Fruit fly (Drosophila melanogaster) whole organism, wandering third instar larva: ENCODE results near the gene CG43739.

ENCODE experiments used
- Abd-B ChIP-seq: fragments of >200 bp; optimal IDR thresholded peaks from 2 replicates; lab custom pipeline; 2017; ENCODE audit warnings: missing biosample characterization, missing genetic modification characterization
- CG32264 ChIP-seq: fragments of 200-800 bp; sonication (Bioruptor generic); optimal IDR thresholded peaks from 2 replicates; lab custom pipeline; 2016; ENCODE audit warnings: missing biosample characterization, missing genetic modification characterization
- CG9705 ChIP-seq: fragments of 200-800 bp; sonication (Bioruptor generic); optimal IDR thresholded peaks from 2 replicates; lab custom pipeline; 2018; ENCODE audit warnings: missing biosample characterization, mild to moderate bottlenecking, missing genetic modification characterization
- CrebA ChIP-seq: fragments of 200-800 bp; sonication (Bioruptor generic); optimal IDR thresholded peaks from 2 replicates; lab custom pipeline; 2016; ENCODE audit warnings: missing biosample characterization, mild to moderate bottlenecking, missing genetic modification characterization, borderline replicate concordance
- Dfd ChIP-seq: fragments of >200 bp; optimal IDR thresholded peaks from 2 replicates; lab custom pipeline; 2017; ENCODE audit warnings: missing biosample characterization, missing genetic modification characterization
- Dif ChIP-seq: fragments of 200-275, 200-300 bp; sonication (Bioruptor generic); optimal IDR thresholded peaks from 2 replicates; lab custom pipeline; 2018; ENCODE audit warnings: missing biosample characterization, missing genetic modification characterization; ENCODE audit not compliant: partially characterized antibody
- GATAd ChIP-seq: sonication (Bioruptor generic); optimal IDR thresholded peaks from 2 replicates; lab custom pipeline; 2016; ENCODE audit warnings: missing biosample characterization, missing genetic modification characterization
- HLH106 ChIP-seq: fragments of 200-800 bp; optimal IDR thresholded peaks from 3 replicates; lab custom pipeline; 2019; ENCODE audit warnings: missing biosample characterization, mild to moderate bottlenecking, missing genetic modification characterization, moderate library complexity
- Hnf4 ChIP-seq: fragments of 200-800 bp; sonication (Bioruptor generic); optimal IDR thresholded peaks from 2 replicates; lab custom pipeline; 2016; ENCODE audit warnings: missing biosample characterization, mild to moderate bottlenecking, missing genetic modification characterization
- Hr78 ChIP-seq: fragments of >200 bp; optimal IDR thresholded peaks from 2 replicates; lab custom pipeline; 2017; ENCODE audit warnings: missing biosample characterization, missing genetic modification characterization
- Hr83 ChIP-seq: fragments of 200-300 bp; sonication (Bioruptor generic); optimal IDR thresholded peaks from 2 replicates; lab custom pipeline; 2016; ENCODE audit warnings: missing biosample characterization, mild to moderate bottlenecking, missing genetic modification characterization, moderate library complexity; ENCODE audit not compliant: poor library complexity, severe bottlenecking
- Jra ChIP-seq: sonication (Bioruptor generic); optimal IDR thresholded peaks from 2 replicates; lab custom pipeline; 2016; ENCODE audit warnings: missing biosample characterization, missing genetic modification characterization
- Mio ChIP-seq: sonication (Bioruptor generic); optimal IDR thresholded peaks from 2 replicates; lab custom pipeline; 2016; ENCODE audit warnings: missing biosample characterization, missing genetic modification characterization
- Myc ChIP-seq: fragments of >200 bp; optimal IDR thresholded peaks from 2 replicates; lab custom pipeline; 2017
- N ChIP-seq: fragments of >200 bp; optimal IDR thresholded peaks from 2 replicates; lab custom pipeline; 2018; ENCODE audit warnings: missing biosample characterization, missing external identifiers, missing genetic modification characterization
- OdsH ChIP-seq: fragments of 200-800 bp; sonication (Bioruptor generic); optimal IDR thresholded peaks from 2 replicates; lab custom pipeline; 2016; ENCODE audit warnings: missing biosample characterization, mild to moderate bottlenecking, missing genetic modification characterization
- Rel ChIP-seq, 2 experiments: fragments of 200-800 bp; sonication (Bioruptor generic) in 1 of 2; optimal IDR thresholded peaks; 2 replicates in 1 of 2; 3 replicates in 1 of 2; lab custom pipeline; 2016 to 2019; ENCODE audit warnings: mild to moderate bottlenecking in 2 of 2, missing biosample characterization in 2 of 2, missing genetic modification characterization in 2 of 2, moderate library complexity in 1 of 2
- Sp1 ChIP-seq: fragments of 200-800 bp; sonication (Bioruptor generic); optimal IDR thresholded peaks from 3 replicates; lab custom pipeline; 2019; ENCODE audit warnings: missing biosample characterization, mild to moderate bottlenecking, missing genetic modification characterization, moderate library complexity
- Vsx2 ChIP-seq: fragments of 200-300, 225-300 bp; sonication (Bioruptor generic); optimal IDR thresholded peaks from 2 replicates; lab custom pipeline; 2018; ENCODE audit warnings: missing biosample characterization, missing genetic modification characterization; ENCODE audit not compliant: partially characterized antibody
- br ChIP-seq: fragments of 200-800 bp; sonication (Bioruptor generic); optimal IDR thresholded peaks from 2 replicates; lab custom pipeline; 2016; ENCODE audit warnings: missing biosample characterization, missing genetic modification characterization
- brk ChIP-seq: fragments of 200-800 bp; sonication (Bioruptor generic); optimal IDR thresholded peaks from 2 replicates; lab custom pipeline; 2016; ENCODE audit warnings: missing biosample characterization, mild to moderate bottlenecking, missing genetic modification characterization
- dl ChIP-seq, 2 experiments: fragments of 175-275, 200-275 bp in 1 of 2; fragments of 200-275 bp in 1 of 2; sonication (Bioruptor generic); optimal IDR thresholded peaks; lab custom pipeline; 2018; ENCODE audit warnings: mild to moderate bottlenecking in 2 of 2, missing biosample characterization in 2 of 2, missing genetic modification characterization in 2 of 2, moderate library complexity in 2 of 2; ENCODE audit not compliant: partially characterized antibody in 2 of 2, insufficient read depth in 1 of 2
- dmrt93B ChIP-seq: fragments of 200-800 bp; sonication (Bioruptor generic); optimal IDR thresholded peaks from 2 replicates; lab custom pipeline; 2018; ENCODE audit warnings: missing biosample characterization, mild to moderate bottlenecking, missing genetic modification characterization
- dsf ChIP-seq: sonication (Bioruptor generic); optimal IDR thresholded peaks from 2 replicates; lab custom pipeline; 2016; ENCODE audit warnings: missing biosample characterization, missing genetic modification characterization, borderline replicate concordance
- ey ChIP-seq: fragments of 200-800 bp; sonication (Bioruptor generic); optimal IDR thresholded peaks from 2 replicates; lab custom pipeline; 2016; ENCODE audit warnings: missing biosample characterization, missing genetic modification characterization
- foxo ChIP-seq, 2 experiments: fragments of 200-800 bp; sonication (Bioruptor generic); optimal IDR thresholded peaks; 2 replicates in 1 of 2; 3 replicates in 1 of 2; lab custom pipeline; 2016 to 2017; ENCODE audit warnings: missing biosample characterization in 2 of 2, missing genetic modification characterization in 2 of 2
- fru ChIP-seq: fragments of 200-800 bp; sonication (Bioruptor generic); optimal IDR thresholded peaks from 3 replicates; lab custom pipeline; 2016; ENCODE audit warnings: missing biosample characterization, mild to moderate bottlenecking, missing genetic modification characterization
- h ChIP-seq: fragments of 200-800 bp; sonication (Bioruptor generic); optimal IDR thresholded peaks from 3 replicates; lab custom pipeline; 2016; ENCODE audit warnings: missing biosample characterization, mild to moderate bottlenecking, missing genetic modification characterization
- jim ChIP-seq: fragments of 175-275, 200-325 bp; sonication (Bioruptor generic); optimal IDR thresholded peaks from 2 replicates; lab custom pipeline; 2016; ENCODE audit warnings: missing biosample characterization, mild to moderate bottlenecking, missing genetic modification characterization
- lola ChIP-seq: fragments of >200 bp; optimal IDR thresholded peaks from 2 replicates; lab custom pipeline; 2017; ENCODE audit warnings: missing biosample characterization, missing genetic modification characterization
- pan ChIP-seq: fragments of >200 bp; optimal IDR thresholded peaks from 2 replicates; lab custom pipeline; 2017
- psq ChIP-seq: fragments of 200-800 bp; sonication (Bioruptor generic); optimal IDR thresholded peaks from 3 replicates; lab custom pipeline; 2017; ENCODE audit warnings: missing biosample characterization, mild to moderate bottlenecking, missing genetic modification characterization, moderate library complexity
- rgr ChIP-seq: fragments of 200-800 bp; sonication (Bioruptor generic); optimal IDR thresholded peaks from 3 replicates; lab custom pipeline; 2016; ENCODE audit warnings: missing biosample characterization, mild to moderate bottlenecking, missing genetic modification characterization
- sage ChIP-seq: fragments of 200-800 bp; sonication (Bioruptor generic); optimal IDR thresholded peaks from 2 replicates; lab custom pipeline; 2016; ENCODE audit warnings: missing biosample characterization, mild to moderate bottlenecking, missing genetic modification characterization
- sv ChIP-seq: fragments of 200-800 bp; sonication (Bioruptor generic); optimal IDR thresholded peaks from 3 replicates; lab custom pipeline; 2016; ENCODE audit warnings: missing biosample characterization, missing genetic modification characterization
- tai ChIP-seq: sonication (Bioruptor generic); optimal IDR thresholded peaks from 2 replicates; lab custom pipeline; 2016; ENCODE audit warnings: missing biosample characterization, missing genetic modification characterization
- usp ChIP-seq: fragments of >200 bp; optimal IDR thresholded peaks from 2 replicates; lab custom pipeline; 2017; ENCODE audit warnings: missing biosample characterization, missing genetic modification characterization
- woc ChIP-seq: sonication (Bioruptor generic); optimal IDR thresholded peaks from 2 replicates; lab custom pipeline; 2016; ENCODE audit warnings: missing biosample characterization, mild to moderate bottlenecking, missing genetic modification characterization

The CG43739 gene

DNA sequence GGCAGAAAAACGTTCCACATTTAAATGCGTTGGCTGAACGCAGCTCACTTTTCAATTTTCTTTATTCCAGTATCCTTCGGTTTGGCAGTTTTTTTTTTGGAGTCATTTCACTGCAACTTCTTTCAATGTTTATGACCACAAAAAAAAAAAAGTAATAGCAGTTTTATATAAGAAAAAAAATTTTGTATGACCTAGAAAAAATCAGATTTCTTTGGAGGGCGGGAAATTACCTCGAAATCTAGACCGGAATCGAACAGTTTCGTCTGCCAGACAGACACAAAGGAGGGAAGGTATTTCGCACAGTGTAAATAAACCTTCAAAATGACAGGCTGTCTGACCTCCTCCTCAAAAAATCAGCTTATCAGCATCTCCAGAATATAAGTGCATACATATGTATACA is 38.3 kb downstream of the CG43739 start:
- TF ChIP-seq tai (GFP tag; lab: Kevin White, UChicago): no peak
- TF ChIP-seq brk (GFP tag; lab: Kevin White, UChicago): no peak
- peak; percentile 41 for TF ChIP-seq OdsH (GFP tag; lab: Kevin White, UChicago)
- no peak for TF ChIP-seq CG9705 (GFP tag; lab: Kevin White, UChicago)
- TF ChIP-seq sage (GFP tag; lab: Kevin White, UChicago): no peak
- TF ChIP-seq Rel (GFP tag; optimal IDR thresholded peaks at IDR 0.05; lab: Kevin White, UChicago): no peak
- no peak for TF ChIP-seq Rel (tag; optimal IDR thresholded peaks at IDR 0.05; lab: Kevin White, UChicago)
- TF ChIP-seq usp (GFP tag; lab: Kevin White, UChicago): no peak
- TF ChIP-seq GATAd (GFP tag; lab: Kevin White, UChicago): no peak
- peak; percentile 35 for TF ChIP-seq psq (GFP tag; lab: Kevin White, UChicago)
- TF ChIP-seq Hr83: no peak
- no peak for TF ChIP-seq lola
- TF ChIP-seq Jra: no peak
- TF ChIP-seq Hr78 (GFP tag; lab: Kevin White, UChicago): no peak
- no peak for TF ChIP-seq dsf
- TF ChIP-seq Mio: no peak
- TF ChIP-seq woc (GFP tag; lab: Kevin White, UChicago): no peak
- TF ChIP-seq HLH106 (tag; lab: Kevin White, UChicago): peak; percentile 15
- TF ChIP-seq ey (GFP tag; lab: Kevin White, UChicago): peak; percentile 26
- TF ChIP-seq dmrt93B (GFP tag; lab: Kevin White, UChicago): no peak
- TF ChIP-seq Sp1: no peak
- TF ChIP-seq fru (GFP tag; lab: Kevin White, UChicago): peak; percentile 42
- no peak for TF ChIP-seq Dfd
- no peak for TF ChIP-seq pan (lab: Kevin White, UChicago)
- no peak for TF ChIP-seq h
- TF ChIP-seq foxo (GFP tag; optimal IDR thresholded peaks at IDR 0.05; lab: Kevin White, UChicago): peak in 1 of 2 experiments; percentile 57
- TF ChIP-seq Dif (GFP tag; lab: Kevin White, UChicago): no peak
- no peak for TF ChIP-seq Abd-B (GFP tag; lab: Kevin White, UChicago)
- no peak for TF ChIP-seq Hnf4 (GFP tag; lab: Kevin White, UChicago)
- no peak for TF ChIP-seq dl (GFP tag; optimal IDR thresholded peaks at IDR 0.05; lab: Kevin White, UChicago; ENCODE audit: insufficient read depth in 1 of 2, partially characterized antibody in 2 of 2)
- TF ChIP-seq CG32264 (GFP tag; lab: Kevin White, UChicago): no peak
- TF ChIP-seq br (GFP tag; lab: Kevin White, UChicago): peak; percentile 53
- no peak for TF ChIP-seq Myc (lab: Kevin White, UChicago)
- TF ChIP-seq N (GFP tag; lab: Kevin White, UChicago): no peak
- no peak for TF ChIP-seq CrebA (GFP tag; lab: Kevin White, UChicago)
- TF ChIP-seq jim: no peak
- TF ChIP-seq sv (GFP tag; lab: Kevin White, UChicago): no peak
- no peak for TF ChIP-seq Vsx2 (GFP tag; lab: Kevin White, UChicago)
- TF ChIP-seq rgr (GFP tag; lab: Kevin White, UChicago): peak; percentile 27
- TF ChIP-seq, all 38 proteins: peak for 8

DNA sequence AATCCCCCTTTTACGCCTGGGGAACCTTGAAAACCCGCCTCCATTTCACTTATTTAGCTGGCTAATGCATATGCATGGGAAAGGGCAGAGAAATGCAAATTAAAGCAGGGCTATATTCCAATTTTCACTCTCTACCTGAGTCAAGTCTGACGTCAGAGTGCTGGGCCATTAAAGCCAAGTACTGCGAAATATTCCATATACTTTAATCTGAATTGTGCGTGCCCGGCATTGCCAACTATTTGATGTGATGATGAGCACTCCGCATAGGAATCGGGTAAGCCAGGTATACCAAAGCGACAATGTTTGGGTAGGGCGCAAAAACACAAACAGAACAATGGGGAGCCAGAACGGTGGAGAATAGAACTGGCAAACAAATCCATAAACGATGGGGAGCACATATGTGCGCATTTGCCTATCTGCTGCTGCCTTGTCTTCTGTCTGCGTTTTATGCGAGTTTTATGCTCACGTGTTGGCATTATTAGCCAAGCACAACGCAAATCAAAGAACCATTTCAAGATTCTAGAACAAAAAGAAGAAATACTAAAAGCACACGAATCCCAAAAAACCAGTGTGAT is 39.1 kb downstream of the CG43739 start:
- TF ChIP-seq CG32264 (GFP tag; lab: Kevin White, UChicago) (no peak), ey (GFP tag; lab: Kevin White, UChicago) (no peak), OdsH (GFP tag; lab: Kevin White, UChicago) (no peak), dsf (no peak), jim (no peak), rgr (GFP tag; lab: Kevin White, UChicago) (no peak), fru (GFP tag; lab: Kevin White, UChicago) (no peak), Rel (GFP tag; optimal IDR thresholded peaks at IDR 0.05; lab: Kevin White, UChicago) (no peak), Rel (tag; optimal IDR thresholded peaks at IDR 0.05; lab: Kevin White, UChicago) (no peak)
